Fruit fly (Drosophila melanogaster): Measurements from ENCODE around the gene Upf2.

Upf2 gene

dm6 chrX:8049292-8049691, 26.0 kb downstream of the Upf2 start:
- TF ChIP-seq Myc (optimal IDR thresholded peaks at IDR 0.05) (no peak), psq (optimal IDR thresholded peaks at IDR 0.05) (no peak), h (optimal IDR thresholded peaks at IDR 0.05) (no peak), Sin3A (optimal IDR thresholded peaks at IDR 0.05) (no peak), insv (optimal IDR thresholded peaks at IDR 0.05) (no peak), ttk (optimal IDR thresholded peaks at IDR 0.05) (no peak)

- TF ChIP-seq psq (optimal IDR thresholded peaks at IDR 0.05) (no peak), ttk (optimal IDR thresholded peaks at IDR 0.05) (no peak), Myc (optimal IDR thresholded peaks at IDR 0.05) (no peak), Sin3A (optimal IDR thresholded peaks at IDR 0.05) (no peak), insv (optimal IDR thresholded peaks at IDR 0.05) (no peak)
These were observed 28.7 kb downstream of the Upf2 start for dm6 chrX:8046520-8046919.

- TF ChIP-seq Sin3A (optimal IDR thresholded peaks at IDR 0.05) = no peak
- TF ChIP-seq ttk (optimal IDR thresholded peaks at IDR 0.05) = no peak
- TF ChIP-seq insv (optimal IDR thresholded peaks at IDR 0.05) = no peak
- no peak for TF ChIP-seq h (optimal IDR thresholded peaks at IDR 0.05)
These were observed 36.3 kb downstream of the Upf2 start for dm6 chrX:8038934-8039333.

dm6 chrX:8037334-8037733, 37.9 kb downstream of the Upf2 start, which contains the start of gene CG2233:
CG2233 (minus strand) TSS chrX:8037517.
- TF ChIP-seq insv (optimal IDR thresholded peaks at IDR 0.05) (no peak), ttk (optimal IDR thresholded peaks at IDR 0.05) (no peak), Myc (optimal IDR thresholded peaks at IDR 0.05) (no peak), Sin3A (optimal IDR thresholded peaks at IDR 0.05) (no peak), psq (optimal IDR thresholded peaks at IDR 0.05) (no peak)

dm6 chrX:8021245-8021644, 54.0 kb downstream of the Upf2 start, which contains the start of gene CG15333:
CG15333 (minus strand) TSS chrX:8021345.
- TF ChIP-seq psq (optimal IDR thresholded peaks at IDR 0.05) (no peak), ttk (optimal IDR thresholded peaks at IDR 0.05) (no peak), insv (optimal IDR thresholded peaks at IDR 0.05) (no peak), h (optimal IDR thresholded peaks at IDR 0.05) (no peak), Myc (optimal IDR thresholded peaks at IDR 0.05) (no peak), Sin3A (optimal IDR thresholded peaks at IDR 0.05) (no peak)

Data from Kc167 (cell line).